Worm (Caenorhabditis elegans): ENCODE measurements around the gene H34I24.2.

H34I24.2 gene

ce11 chrIII:2871817-2872216, 30.0 kb downstream of the H34I24.2 start (continued):
- TF ChIP-seq ZK185.1 (tag; optimal IDR thresholded peaks at IDR 0.05; ENCODE audit: poor library complexity, severe bottlenecking): no peak
- TF ChIP-seq ccch-3 (GFP tag; optimal IDR thresholded peaks at IDR 0.05): no peak
- TF ChIP-seq hmg-1.2 (GFP tag; IDR thresholded peaks at IDR 0.05): no peak; the same call in 1 of the 2 replicates
- TF ChIP-seq mcd-1 (GFP tag; IDR thresholded peaks at IDR 0.05): no peak
- peak; percentile 3 for TF ChIP-seq die-1 (tag; optimal IDR thresholded peaks at IDR 0.05)
- TF ChIP-seq snpc-3.4 (tag; optimal IDR thresholded peaks at IDR 0.05): no peak
- no peak for TF ChIP-seq nhr-90 (tag; optimal IDR thresholded peaks at IDR 0.05)
- no peak for TF ChIP-seq ceh-79 (tag; optimal IDR thresholded peaks at IDR 0.05)
- no peak; the same call in 1 of the 2 replicates for TF ChIP-seq B0336.3 (GFP tag; IDR thresholded peaks at IDR 0.05)
- TF ChIP-seq snpc-1.3 (tag; optimal IDR thresholded peaks at IDR 0.05; ENCODE audit: insufficient read depth): no peak
- no peak for TF ChIP-seq tbp1 (GFP tag; optimal IDR thresholded peaks at IDR 0.05)
- peak; percentile 17 for TF ChIP-seq chd-7 (tag; optimal IDR thresholded peaks at IDR 0.05)
- no peak for TF ChIP-seq Y95B8A.8 (GFP tag; IDR thresholded peaks at IDR 0.05)
- TF ChIP-seq hlh-26 (GFP tag; conservative IDR thresholded peaks at IDR 0.05): no peak
- no peak for TF ChIP-seq D2030.7 (GFP tag; IDR thresholded peaks at IDR 0.05)
- no peak for TF ChIP-seq akir-1 (GFP tag; optimal IDR thresholded peaks at IDR 0.05)
- TF ChIP-seq Y67H2A.10 (GFP tag; conservative IDR thresholded peaks at IDR 0.05): no peak
- TF ChIP-seq F23B12.7 (tag; optimal IDR thresholded peaks at IDR 0.05; ENCODE audit: insufficient read depth): no peak
- peak; percentile 84 for TF ChIP-seq somi-1 (GFP tag; optimal IDR thresholded peaks at IDR 0.05)
- TF ChIP-seq pbrm-1 (GFP tag; IDR thresholded peaks at IDR 0.05): no peak
- no peak for TF ChIP-seq hsf-1 (GFP tag; IDR thresholded peaks at IDR 0.05)
- TF ChIP-seq bed-1 (GFP tag; IDR thresholded peaks at IDR 0.05): no peak
- TF ChIP-seq F39B2.1 (GFP tag; IDR thresholded peaks at IDR 0.05): no peak
- no peak for TF ChIP-seq Y53G8AR.9 (GFP tag; conservative IDR thresholded peaks at IDR 0.05)
- TF ChIP-seq mel-28 (tag; optimal IDR thresholded peaks at IDR 0.05; ENCODE audit: borderline replicate concordance): no peak
- TF ChIP-seq F57A8.1 (GFP tag; optimal IDR thresholded peaks at IDR 0.05): no peak
- 0 out of 2 replicates have a peak, but pooled peaks have one; percentile 28 for TF ChIP-seq nfyb-1 (GFP tag; IDR thresholded peaks at IDR 0.05)
- no peak for TF ChIP-seq F10E7.11 (tag; optimal IDR thresholded peaks at IDR 0.05)
- no peak for TF ChIP-seq B0019.2 (GFP tag; conservative IDR thresholded peaks at IDR 0.05)
- no peak for TF ChIP-seq nfya-2 (GFP tag; IDR thresholded peaks at IDR 0.05)
- no peak for TF ChIP-seq dpl-1 (GFP tag; optimal IDR thresholded peaks at IDR 0.05)
- no peak for TF ChIP-seq mes-4 (tag; optimal IDR thresholded peaks at IDR 0.05)
- no peak for TF ChIP-seq ztf-6 (GFP tag; IDR thresholded peaks at IDR 0.05)
- TF ChIP-seq F22D6.2 (tag; optimal IDR thresholded peaks at IDR 0.05): no peak
- no peak for TF ChIP-seq madf-8 (GFP tag; conservative IDR thresholded peaks at IDR 0.05)
- peak; percentile 73 for TF ChIP-seq lin-40 (tag; optimal IDR thresholded peaks at IDR 0.05)
- TF ChIP-seq ceh-58 (GFP tag; IDR thresholded peaks at IDR 0.05): no peak
- TF ChIP-seq aptf-3 (GFP tag; IDR thresholded peaks at IDR 0.05): no peak
- TF ChIP-seq ceh-27 (GFP tag; optimal IDR thresholded peaks at IDR 0.05): peak; percentile 60
- no peak for TF ChIP-seq ceh-100 (GFP tag; IDR thresholded peaks at IDR 0.05)
- TF ChIP-seq dox-1 (GFP tag; IDR thresholded peaks at IDR 0.05): peak; percentile 54; the same call in 1 of the 2 replicates
- TF ChIP-seq zim-3 (tag; optimal IDR thresholded peaks at IDR 0.05): no peak
- no peak for TF ChIP-seq ama-1 (optimal IDR thresholded peaks at IDR 0.05)
- TF ChIP-seq ama-1 (GFP tag; optimal IDR thresholded peaks at IDR 0.05): no peak
- TF ChIP-seq ztf-26 (tag; optimal IDR thresholded peaks at IDR 0.05): peak; percentile 76
- TF ChIP-seq let-607 (tag; optimal IDR thresholded peaks at IDR 0.05): no peak
- no peak for TF ChIP-seq attf-6 (GFP tag; IDR thresholded peaks at IDR 0.05)
- TF ChIP-seq let-526 (GFP tag; IDR thresholded peaks at IDR 0.05): no peak
- TF ChIP-seq fkh-3 (tag; optimal IDR thresholded peaks at IDR 0.05): no peak
